Worm (Caenorhabditis elegans) whole organism, L3 larva: ENCODE results near the gene Y43F8C.17.

ENCODE experiments used
- aly-2 ChIP-seq: fragments of 150-350 bp; optimal IDR thresholded peaks from 2 replicates; lab custom pipeline; 2014; ENCODE audit warnings: missing biosample characterization, missing genetic modification characterization
- ceh-16 ChIP-seq: sonication (generic microtip); optimal IDR thresholded peaks from 2 replicates; lab custom pipeline; 2017; ENCODE audit warnings: missing biosample characterization, missing genetic modification characterization
- ceh-28 ChIP-seq: fragments of 150-350 bp; optimal IDR thresholded peaks from 2 replicates; lab custom pipeline; 2014; ENCODE audit warnings: missing biosample characterization, missing genetic modification reagents, missing genetic modification characterization
- ceh-82 ChIP-seq: fragments of 150-350 bp; optimal IDR thresholded peaks from 2 replicates; lab custom pipeline; 2014; ENCODE audit warnings: missing biosample characterization, missing genetic modification characterization
- ceh-9 ChIP-seq: sonication (generic microtip); optimal IDR thresholded peaks from 2 replicates; lab custom pipeline; 2018; ENCODE audit warnings: missing biosample characterization, missing genetic modification characterization
- daf-12 ChIP-seq: fragments of 150-350 bp; optimal IDR thresholded peaks from 2 replicates; lab custom pipeline; 2014; ENCODE audit warnings: missing biosample characterization, missing genetic modification reagents, missing genetic modification characterization
- egl-5 ChIP-seq: fragments of 150-350 bp; optimal IDR thresholded peaks from 2 replicates; lab custom pipeline; 2017; ENCODE audit warnings: missing biosample characterization, missing genetic modification reagents, missing genetic modification characterization, inconsistent platforms
- elt-1 ChIP-seq: fragments of 150-350 bp; optimal IDR thresholded peaks from 2 replicates; lab custom pipeline; 2014; ENCODE audit warnings: missing biosample characterization, missing genetic modification characterization
- elt-2 ChIP-seq: sonication (generic microtip); optimal IDR thresholded peaks from 2 replicates; lab custom pipeline; 2016; ENCODE audit warnings: missing genetic modification reagents, mild to moderate bottlenecking, missing genetic modification characterization, missing compliant biosample characterization
- elt-3 ChIP-seq, 3 experiments: fragments of 150-350 bp in 1 of 3; sonication (generic microtip) in 2 of 3; optimal IDR thresholded peaks; 2 replicates in 2 of 3; 4 replicates in 1 of 3; lab custom pipeline; 2014 to 2017; ENCODE audit warnings: missing biosample characterization in 3 of 3, missing genetic modification characterization in 3 of 3
- eor-1 ChIP-seq, 2 experiments: fragments of 150-350 bp; optimal IDR thresholded peaks; 2 replicates each; lab custom pipeline; 2014 to 2018; ENCODE audit warnings: missing biosample characterization in 2 of 2, missing genetic modification characterization in 2 of 2
- fkh-10 ChIP-seq: sonication (generic microtip); optimal IDR thresholded peaks from 2 replicates; lab custom pipeline; 2017; ENCODE audit warnings: missing biosample characterization, missing genetic modification reagents, missing genetic modification characterization
- fos-1 ChIP-seq: fragments of 150-350 bp; optimal IDR thresholded peaks from 2 replicates; lab custom pipeline; 2014; ENCODE audit warnings: missing biosample characterization, missing genetic modification characterization
- hmg-11 ChIP-seq: sonication (generic microtip); optimal IDR thresholded peaks from 2 replicates; lab custom pipeline; 2016; ENCODE audit warnings: missing genetic modification characterization, missing compliant biosample characterization
- lin-39 ChIP-seq: fragments of 150-350 bp; optimal IDR thresholded peaks from 2 replicates; lab custom pipeline; 2018; ENCODE audit warnings: missing biosample characterization, missing genetic modification reagents, missing genetic modification characterization
- mdl-1 ChIP-seq: fragments of 150-350 bp; optimal IDR thresholded peaks from 2 replicates; lab custom pipeline; 2014; ENCODE audit warnings: missing biosample characterization, missing genetic modification characterization
- nhr-23 ChIP-seq: fragments of 150-350 bp; optimal IDR thresholded peaks from 2 replicates; lab custom pipeline; 2014; ENCODE audit warnings: missing biosample characterization, missing genetic modification reagents, missing genetic modification characterization
- nhr-237 ChIP-seq: fragments of 150-350 bp; optimal IDR thresholded peaks from 2 replicates; lab custom pipeline; 2014; ENCODE audit warnings: missing biosample characterization, missing genetic modification characterization
- nhr-25 ChIP-seq: sonication (generic microtip); optimal IDR thresholded peaks from 2 replicates; lab custom pipeline; 2017; ENCODE audit warnings: missing biosample characterization, missing genetic modification characterization
- nhr-28 ChIP-seq: fragments of 150-350 bp; optimal IDR thresholded peaks from 2 replicates; lab custom pipeline; 2014; ENCODE audit warnings: missing biosample characterization, missing genetic modification characterization
- nhr-43 ChIP-seq: sonication (generic microtip); optimal IDR thresholded peaks from 2 replicates; lab custom pipeline; 2016; ENCODE audit warnings: mild to moderate bottlenecking, missing genetic modification characterization, missing compliant biosample characterization; ENCODE audit not compliant: poor library complexity, severe bottlenecking
- nhr-67 ChIP-seq: fragments of 150-350 bp; optimal IDR thresholded peaks from 2 replicates; lab custom pipeline; 2014; ENCODE audit warnings: missing biosample characterization, missing genetic modification characterization
- nhr-76 ChIP-seq: fragments of 150-350 bp; sonication (generic microtip); optimal IDR thresholded peaks from 5 replicates; lab custom pipeline; 2014; ENCODE audit warnings: missing biosample characterization, missing genetic modification characterization
- nhr-77 ChIP-seq: fragments of 150-350 bp; optimal IDR thresholded peaks from 2 replicates; lab custom pipeline; 2014; ENCODE audit warnings: missing biosample characterization, missing genetic modification characterization
- pqm-1 ChIP-seq: fragments of 150-350 bp; optimal IDR thresholded peaks from 2 replicates; lab custom pipeline; 2017; ENCODE audit warnings: missing biosample characterization, missing genetic modification characterization, inconsistent platforms
- sea-2 ChIP-seq: fragments of 150-350 bp; sonication (generic microtip); optimal IDR thresholded peaks from 4 replicates; lab custom pipeline; 2014; ENCODE audit warnings: missing biosample characterization, missing genetic modification reagents, missing genetic modification characterization
- skn-1 ChIP-seq: fragments of 150-350 bp; optimal IDR thresholded peaks from 2 replicates; lab custom pipeline; 2014; ENCODE audit warnings: missing biosample characterization, missing genetic modification characterization
- tbx-2 ChIP-seq: sonication (generic microtip); optimal IDR thresholded peaks from 2 replicates; lab custom pipeline; 2016; ENCODE audit warnings: mild to moderate bottlenecking, missing genetic modification characterization, missing compliant biosample characterization
- unc-39 ChIP-seq: sonication (generic microtip); optimal IDR thresholded peaks from 4 replicates; lab custom pipeline; 2017; ENCODE audit warnings: missing biosample characterization, missing genetic modification characterization
- ztf-11 ChIP-seq: fragments of 150-350 bp; optimal IDR thresholded peaks from 2 replicates; lab custom pipeline; 2014; ENCODE audit warnings: missing biosample characterization, missing genetic modification characterization
- ztf-4 ChIP-seq: fragments of 150-350 bp; optimal IDR thresholded peaks from 2 replicates; lab custom pipeline; 2014; ENCODE audit warnings: missing biosample characterization, missing genetic modification characterization

Y43F8C.17 gene

ce11 chrV:19670866-19671265, 45.1 kb upstream of the Y43F8C.17 start:
- TF ChIP-seq ceh-9 (tag; lab: Kevin White, UChicago) (no peak), fos-1 (tag; lab: Kevin White, UChicago) (no peak), aly-2 (tag; lab: Kevin White, UChicago) (no peak), nhr-23 (tag; lab: Kevin White, UChicago) (no peak), hmg-11 (tag; lab: Kevin White, UChicago) (no peak), pqm-1 (tag; lab: Kevin White, UChicago) (no peak), elt-2 (tag; lab: Kevin White, UChicago) (no peak), daf-12 (tag; lab: Kevin White, UChicago) (no peak), elt-1 (tag; lab: Kevin White, UChicago) (no peak), nhr-76 (tag; lab: Kevin White, UChicago) (no peak), nhr-43 (tag; lab: Kevin White, UChicago) (no peak), eor-1 (tag; optimal IDR thresholded peaks at IDR 0.05; lab: Kevin White, UChicago) (no peak), ztf-11 (tag; lab: Kevin White, UChicago) (no peak)
- TF ChIP-seq, all 47 proteins: peak for 0

- no peak for TF ChIP-seq ztf-11 (tag; lab: Kevin White, UChicago)
- no peak for TF ChIP-seq nhr-77 (tag; lab: Kevin White, UChicago)
- no peak for TF ChIP-seq skn-1 (tag; lab: Kevin White, UChicago)
- TF ChIP-seq ceh-82 = no peak
- TF ChIP-seq nhr-43 (tag; lab: Kevin White, UChicago) = no peak
- no peak for TF ChIP-seq elt-3 (tag; optimal IDR thresholded peaks at IDR 0.05; lab: Kevin White, UChicago)
- TF ChIP-seq nhr-237 (tag; lab: Kevin White, UChicago) = no peak
- no peak for TF ChIP-seq nhr-23 (tag; lab: Kevin White, UChicago)
- no peak for TF ChIP-seq nhr-67
- no peak for TF ChIP-seq lin-39 (tag; lab: Kevin White, UChicago)
Observed at ce11 chrV:19671816-19672215, 44.1 kb upstream of the Y43F8C.17 start.

ce11 chrV:19672357-19672756, 43.6 kb upstream of the Y43F8C.17 start:
- TF ChIP-seq elt-2 (tag; lab: Kevin White, UChicago) (peak; percentile 95), nhr-77 (tag; lab: Kevin White, UChicago) (no peak), fkh-10 (GFP tag; lab: Kevin White, UChicago) (no peak), nhr-23 (tag; lab: Kevin White, UChicago) (no peak), nhr-25 (tag; lab: Kevin White, UChicago) (no peak), fos-1 (tag; lab: Kevin White, UChicago) (no peak), skn-1 (tag; lab: Kevin White, UChicago) (peak; percentile 95), pqm-1 (tag; lab: Kevin White, UChicago) (peak; percentile 55), sea-2 (no peak)

DNA sequence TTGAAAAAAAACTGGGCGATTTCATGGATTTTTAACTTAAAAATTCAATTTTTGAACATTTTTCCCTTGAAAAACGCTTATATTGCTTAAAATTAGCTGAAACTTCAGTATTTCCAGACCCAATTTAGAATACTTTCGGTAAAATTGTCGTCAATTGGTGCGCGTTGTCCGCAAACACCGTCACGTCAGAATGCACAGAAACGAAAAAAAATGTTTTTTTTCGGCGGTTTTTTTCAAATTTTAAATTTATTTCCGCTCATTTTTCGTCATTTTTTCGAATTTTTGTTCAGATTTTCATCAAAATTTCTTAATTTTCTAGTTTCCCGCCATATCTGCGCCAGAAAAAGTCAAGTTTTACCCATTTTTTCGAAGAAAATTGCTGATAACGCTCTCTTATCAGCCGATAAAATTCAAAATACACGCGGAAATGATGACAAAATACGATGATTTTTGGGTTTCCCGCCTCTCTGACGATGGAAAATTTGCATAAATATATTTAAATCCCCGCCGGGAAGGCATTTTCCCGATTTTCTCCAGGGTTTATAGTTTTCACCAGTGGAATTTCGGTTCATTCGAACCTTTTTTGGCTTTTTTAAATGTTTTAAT, 42.5 kb upstream of the Y43F8C.17 start:
- TF ChIP-seq elt-2 (tag; lab: Kevin White, UChicago) = peak; percentile 63
- TF ChIP-seq unc-39 (tag; lab: Kevin White, UChicago) = no peak

DNA sequence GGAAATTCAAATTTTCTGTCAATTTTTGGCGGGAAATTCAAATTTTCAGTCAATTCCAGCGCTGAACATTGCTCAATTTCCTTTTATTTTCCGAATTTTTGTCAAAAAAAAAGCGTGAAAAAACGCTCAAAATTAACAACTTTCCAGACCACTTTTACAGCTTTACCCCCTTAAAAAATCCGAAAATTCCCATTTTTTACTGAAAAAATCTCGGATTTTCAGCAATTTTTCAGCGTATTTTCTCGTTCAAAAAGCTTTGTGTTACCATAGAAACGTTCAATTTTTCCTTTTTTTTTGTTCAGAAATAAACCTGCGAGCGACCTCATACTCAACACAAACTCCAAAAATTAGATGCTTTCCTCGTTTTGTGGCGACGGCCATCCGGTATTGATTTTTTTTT, 41.4 kb upstream of the Y43F8C.17 start, which contains the start of gene mrp-7:
Gene mrp-7 (plus strand): TSS at position 301 of the 400 bp plus-strand sequence.
- TF ChIP-seq elt-1 (tag; lab: Kevin White, UChicago) (no peak), nhr-76 (tag; lab: Kevin White, UChicago) (no peak), ztf-4 (tag; lab: Kevin White, UChicago) (no peak), eor-1 (tag; optimal IDR thresholded peaks at IDR 0.05; lab: Kevin White, UChicago) (no peak), lin-39 (tag; lab: Kevin White, UChicago) (no peak), nhr-28 (no peak), tbx-2 (tag; lab: Kevin White, UChicago) (no peak), ceh-16 (no peak), nhr-67 (no peak), ceh-28 (no peak), sea-2 (no peak), mdl-1 (tag; lab: Kevin White, UChicago) (no peak), egl-5 (no peak), pqm-1 (tag; lab: Kevin White, UChicago) (no peak)
- TF ChIP-seq, all 47 proteins: peak for 0
